Worm (Caenorhabditis elegans) whole organism, L4 larva: ENCODE data around the gene F18E9.3.

Source experiments
- D1046.2 ChIP-seq: fragments of 200-800 bp; sonication (Bioruptor generic); IDR thresholded peaks from 2 replicates; pipeline ENCODE4 v1.3.6; 2022; ENCODE audit warnings: missing genetic modification characterization, missing compliant biosample characterization
- F44E2.7 ChIP-seq: fragments of 200-800 bp; sonication (Bioruptor generic); IDR thresholded peaks from 2 replicates; pipeline ENCODE4 v2.1.2; 2022; ENCODE audit warnings: missing genetic modification characterization, missing compliant biosample characterization
- F49E8.2 ChIP-seq: sonication (generic microtip); optimal IDR thresholded peaks from 2 replicates; lab custom pipeline; 2016; ENCODE audit warnings: missing compliant biosample characterization, mild to moderate bottlenecking, missing genetic modification characterization, borderline replicate concordance
- R02D3.7 ChIP-seq: fragments of 150-350 bp; sonication (generic microtip); optimal IDR thresholded peaks from 3 replicates; lab custom pipeline; 2014; ENCODE audit warnings: missing biosample characterization, missing genetic modification characterization
- T20F7.1 ChIP-seq: fragments of 200-800 bp; sonication (Bioruptor generic); optimal IDR thresholded peaks from 2 replicates; lab custom pipeline; 2018; ENCODE audit warnings: mild to moderate bottlenecking, missing genetic modification characterization, missing compliant biosample characterization
- Y48G9A.11 ChIP-seq: fragments of 200-800 bp; sonication (Bioruptor generic); IDR thresholded peaks from 2 replicates; pipeline ENCODE4 v1.3.6; 2022; ENCODE audit warnings: missing genetic modification reagents, missing genetic modification characterization, missing compliant biosample characterization
- Y5F2A.4 ChIP-seq: fragments of 200-800 bp; sonication (Bioruptor generic); optimal IDR thresholded peaks from 2 replicates; lab custom pipeline; 2018; ENCODE audit warnings: mild to moderate bottlenecking, missing genetic modification characterization, missing compliant biosample characterization
- aha-1 ChIP-seq: fragments of 150-350 bp; peaks from one replicate; lab custom pipeline; 2014; ENCODE audit warnings: missing biosample characterization, missing genetic modification characterization
- arid-1 ChIP-seq: fragments of 200-800 bp; sonication (Bioruptor generic); conservative IDR thresholded peaks from 2 replicates; pipeline ENCODE4 v1.3.6; 2022; ENCODE audit warnings: missing genetic modification reagents, missing genetic modification characterization, missing compliant biosample characterization
- ceh-32 ChIP-seq: sonication (generic microtip); optimal IDR thresholded peaks from 2 replicates; lab custom pipeline; 2016; ENCODE audit warnings: mild to moderate bottlenecking, missing genetic modification characterization, missing compliant biosample characterization; ENCODE audit not compliant: poor library complexity
- ces-1 ChIP-seq: fragments of 150-350 bp; sonication (generic microtip); optimal IDR thresholded peaks from 4 replicates; lab custom pipeline; 2014; ENCODE audit warnings: missing biosample characterization, missing genetic modification reagents, missing genetic modification characterization
- cey-2 ChIP-seq: sonication (generic microtip); optimal IDR thresholded peaks from 3 replicates; lab custom pipeline; 2017; ENCODE audit warnings: missing genetic modification characterization, mild to moderate bottlenecking, missing compliant biosample characterization, antibody characterized with exemption, borderline replicate concordance; ENCODE audit not compliant: insufficient read depth
- daf-12 ChIP-seq: fragments of 150-350 bp; optimal IDR thresholded peaks from 2 replicates; lab custom pipeline; 2014; ENCODE audit warnings: missing biosample characterization, missing genetic modification reagents, missing genetic modification characterization
- dmd-8 ChIP-seq: fragments of 200-800 bp; sonication (Bioruptor generic); IDR thresholded peaks from 2 replicates; pipeline ENCODE4 v1.3.6; 2022; ENCODE audit warnings: missing genetic modification characterization, missing compliant biosample characterization
- dmd-9 ChIP-seq: fragments of 200-800 bp; sonication (Bioruptor generic); IDR thresholded peaks from 2 replicates; pipeline ENCODE4 v1.3.6; 2022; ENCODE audit warnings: missing genetic modification reagents, missing genetic modification characterization, missing compliant biosample characterization
- dve-1 ChIP-seq: sonication (generic microtip); optimal IDR thresholded peaks from 2 replicates; lab custom pipeline; 2017; ENCODE audit warnings: antibody characterized with exemption, mild to moderate bottlenecking, missing genetic modification characterization, missing compliant biosample characterization; ENCODE audit not compliant: insufficient read depth
- egl-43 ChIP-seq: fragments of 200-800 bp; sonication (Bioruptor generic); IDR thresholded peaks from 2 replicates; pipeline ENCODE4 v1.3.6; 2022; ENCODE audit warnings: missing genetic modification reagents, missing genetic modification characterization, missing compliant biosample characterization
- fkh-10 ChIP-seq: fragments of 150-350 bp; optimal IDR thresholded peaks from 2 replicates; lab custom pipeline; 2014; ENCODE audit warnings: missing biosample characterization, missing genetic modification reagents, missing genetic modification characterization
- gei-8 ChIP-seq: fragments of 200-800 bp; sonication (Bioruptor generic); optimal IDR thresholded peaks from 2 replicates; lab custom pipeline; 2018; ENCODE audit warnings: mild to moderate bottlenecking, missing genetic modification characterization, missing compliant biosample characterization
- hif-1 ChIP-seq, 2 experiments: sonication (generic microtip); optimal IDR thresholded peaks; 2 replicates each; lab custom pipeline; 2016 to 2017; ENCODE audit warnings: missing compliant biosample characterization in 2 of 2, missing genetic modification characterization in 2 of 2, missing genetic modification reagents in 2 of 2, missing genotype in 2 of 2, mild to moderate bottlenecking in 1 of 2
- hlh-11 ChIP-seq: fragments of 200-800 bp; sonication (Bioruptor generic); optimal IDR thresholded peaks from 2 replicates; lab custom pipeline; 2018; ENCODE audit warnings: mild to moderate bottlenecking, missing genetic modification characterization, missing compliant biosample characterization
- hlh-30 ChIP-seq: sonication (generic microtip); optimal IDR thresholded peaks from 2 replicates; lab custom pipeline; 2017; ENCODE audit warnings: antibody characterized with exemption, mild to moderate bottlenecking, missing genetic modification characterization, missing compliant biosample characterization; ENCODE audit not compliant: insufficient read depth
- hmg-1.1 ChIP-seq: fragments of 200-800 bp; sonication (Bioruptor generic); IDR thresholded peaks from 2 replicates; pipeline ENCODE4 v1.3.6; 2022; ENCODE audit warnings: missing genetic modification reagents, missing genetic modification characterization, missing compliant biosample characterization
- lin-1 ChIP-seq: fragments of 200-800 bp; sonication (Bioruptor generic); IDR thresholded peaks from 2 replicates; pipeline ENCODE4 v1.3.6; 2022; ENCODE audit warnings: missing genetic modification reagents, missing genetic modification characterization, missing compliant biosample characterization
- lin-15B ChIP-seq: fragments of 150-350 bp; sonication (generic microtip); optimal IDR thresholded peaks from 3 replicates; lab custom pipeline; 2014; ENCODE audit warnings: missing biosample characterization, missing genetic modification characterization
- lin-38 ChIP-seq: fragments of 200-800 bp; sonication (Bioruptor generic); IDR thresholded peaks from 2 replicates; pipeline ENCODE4 v1.3.6; 2022; ENCODE audit warnings: missing genetic modification reagents, missing genetic modification characterization, missing compliant biosample characterization
- madf-5 ChIP-seq, 2 experiments: fragments of 200-800 bp; sonication (Bioruptor generic); IDR thresholded peaks; 2 replicates each; pipeline ENCODE4 v1.3.6; 2022; ENCODE audit warnings: missing compliant biosample characterization in 2 of 2, missing genetic modification characterization in 2 of 2
- mdl-1 ChIP-seq, 2 experiments: fragments of 150-350 bp in 1 of 2; sonication (generic microtip) in 1 of 2; optimal IDR thresholded peaks; 2 replicates each; lab custom pipeline; 2014 to 2017; ENCODE audit warnings: missing biosample characterization in 2 of 2, missing genetic modification characterization in 2 of 2
- mdt-29 ChIP-seq: fragments of 200-800 bp; sonication (Bioruptor generic); IDR thresholded peaks from 2 replicates; pipeline ENCODE4 v1.3.6; 2022; ENCODE audit warnings: missing genetic modification reagents, missing genetic modification characterization, missing compliant biosample characterization
- mep-1 ChIP-seq: fragments of 150-350 bp; sonication (generic microtip); optimal IDR thresholded peaks from 3 replicates; lab custom pipeline; 2014; ENCODE audit warnings: missing biosample characterization, missing genetic modification characterization
- mxl-2 ChIP-seq: fragments of 200-800 bp; sonication (Bioruptor generic); conservative IDR thresholded peaks from 2 replicates; pipeline ENCODE4 v1.3.6; 2022; ENCODE audit warnings: missing genetic modification reagents, missing genetic modification characterization, missing compliant biosample characterization
- nhr-237 ChIP-seq: sonication (generic microtip); optimal IDR thresholded peaks from 2 replicates; lab custom pipeline; 2017; ENCODE audit warnings: missing biosample characterization, missing genetic modification characterization
- nhr-25 ChIP-seq: sonication (generic microtip); optimal IDR thresholded peaks from 2 replicates; lab custom pipeline; 2017; ENCODE audit warnings: missing genetic modification characterization, mild to moderate bottlenecking, missing compliant biosample characterization, antibody characterized with exemption, moderate library complexity, borderline replicate concordance; ENCODE audit not compliant: insufficient read depth
- nhr-28 ChIP-seq: fragments of 150-350 bp; optimal IDR thresholded peaks from 2 replicates; lab custom pipeline; 2014; ENCODE audit warnings: missing biosample characterization, missing genetic modification characterization
- nhr-41 ChIP-seq: fragments of 200-800 bp; sonication (Bioruptor generic); IDR thresholded peaks from 2 replicates; pipeline ENCODE4 v1.3.6; 2022; ENCODE audit warnings: missing genetic modification reagents, missing genetic modification characterization, missing compliant biosample characterization
- nhr-6 ChIP-seq: fragments of 150-350 bp; optimal IDR thresholded peaks from 2 replicates; lab custom pipeline; 2014; ENCODE audit warnings: missing biosample characterization, missing genetic modification characterization
- nhr-76 ChIP-seq: fragments of 150-350 bp; optimal IDR thresholded peaks from 2 replicates; lab custom pipeline; 2014; ENCODE audit warnings: missing biosample characterization, missing genetic modification characterization
- pha-4 ChIP-seq, 2 experiments: fragments of 150-350 bp in 1 of 2; fragments of 200-800 bp in 1 of 2; sonication (Bioruptor generic) in 1 of 2; IDR thresholded peaks in 1 of 2; optimal IDR thresholded peaks in 1 of 2; 2 replicates each; pipeline versions ENCODE4 v1.3.6 to Lab custom; 2014 to 2022; ENCODE audit warnings: missing genetic modification characterization in 2 of 2, missing genetic modification reagents in 2 of 2, missing biosample characterization in 1 of 2, missing compliant biosample characterization in 1 of 2
- php-3 ChIP-seq: fragments of 200-800 bp; sonication (Bioruptor generic); IDR thresholded peaks from 2 replicates; pipeline ENCODE4 v1.3.6; 2022; ENCODE audit warnings: missing genetic modification reagents, missing genetic modification characterization, missing compliant biosample characterization
- rbr-2 ChIP-seq: sonication (generic microtip); optimal IDR thresholded peaks from 2 replicates; lab custom pipeline; 2016; ENCODE audit warnings: missing genotype, missing genetic modification characterization, missing compliant biosample characterization
- skn-1 ChIP-seq: fragments of 150-350 bp; optimal IDR thresholded peaks from 2 replicates; lab custom pipeline; 2014; ENCODE audit warnings: missing biosample characterization, missing genetic modification characterization
- spr-3 ChIP-seq: fragments of 200-800 bp; sonication (Bioruptor generic); optimal IDR thresholded peaks from 2 replicates; lab custom pipeline; 2018; ENCODE audit warnings: mild to moderate bottlenecking, missing genetic modification characterization, missing compliant biosample characterization
- unc-130 ChIP-seq: sonication (generic microtip); optimal IDR thresholded peaks from 2 replicates; lab custom pipeline; 2016; ENCODE audit warnings: missing genetic modification reagents, missing genetic modification characterization, missing compliant biosample characterization
- unc-39 ChIP-seq: sonication (generic microtip); optimal IDR thresholded peaks from 2 replicates; lab custom pipeline; 2017; ENCODE audit warnings: missing biosample characterization, missing genetic modification characterization
- vab-7 ChIP-seq: fragments of 200-800 bp; sonication (Bioruptor generic); IDR thresholded peaks from 2 replicates; pipeline ENCODE4 v1.3.6; 2022; ENCODE audit warnings: missing genetic modification reagents, missing genetic modification characterization, missing compliant biosample characterization
- zfp-3 ChIP-seq: fragments of 200-800 bp; sonication (Bioruptor generic); conservative IDR thresholded peaks from 2 replicates; pipeline ENCODE4 v1.3.6; 2022; ENCODE audit warnings: missing genetic modification reagents, missing genetic modification characterization, missing compliant biosample characterization
- zip-11 ChIP-seq: fragments of 200-800 bp; sonication (Bioruptor generic); IDR thresholded peaks from 2 replicates; pipeline ENCODE4 v1.3.6; 2022; ENCODE audit warnings: missing genetic modification characterization, missing compliant biosample characterization
- zip-2 ChIP-seq: fragments of 150-350 bp; optimal IDR thresholded peaks from 2 replicates; lab custom pipeline; 2014; ENCODE audit warnings: missing biosample characterization, missing genetic modification characterization
- ztf-7 ChIP-seq: fragments of 150-350 bp; optimal IDR thresholded peaks from 2 replicates; lab custom pipeline; 2014; ENCODE audit warnings: missing biosample characterization, missing genetic modification characterization

F18E9.3 gene

ce11 chrX:8608756-8609155 is 22.8 kb downstream of the F18E9.3 start (continued):
- peak; percentile 43 for TF ChIP-seq nhr-6
- TF ChIP-seq dve-1 (tag; lab: Kevin White, UChicago), result peak; percentile 49
- TF ChIP-seq zip-2 (tag; lab: Kevin White, UChicago), result peak; percentile 56
- no peak for TF ChIP-seq F44E2.7 (GFP tag; lab: Robert Waterston, UW)
- no peak for TF ChIP-seq ztf-7
- no peak for TF ChIP-seq R02D3.7 (tag; lab: Kevin White, UChicago)
- peak; percentile 71 for TF ChIP-seq php-3 (GFP tag; lab: Robert Waterston, UW)
- TF ChIP-seq ces-1 (GFP tag; lab: Kevin White, UChicago), result no peak
- TF ChIP-seq vab-7 (GFP tag; lab: Robert Waterston, UW), result peak; percentile 91
- no peak for TF ChIP-seq unc-39
- TF ChIP-seq lin-38 (GFP tag; lab: Robert Waterston, UW), result no peak; the same call in none of the 2 replicates
- peak; percentile 69; the same call in 1 of the 2 replicates for TF ChIP-seq lin-1 (GFP tag; lab: Robert Waterston, UW)
- TF ChIP-seq gei-8, result no peak
- TF ChIP-seq F49E8.2 (tag; lab: Kevin White, UChicago), result no peak
- no peak for TF ChIP-seq cey-2 (tag; lab: Kevin White, UChicago)
- no peak; the same call in 1 of the 2 replicates for TF ChIP-seq egl-43 (GFP tag; lab: Robert Waterston, UW)
- TF ChIP-seq madf-5 (GFP tag; IDR thresholded peaks at IDR 0.05; lab: Robert Waterston, UW), result peak; percentile 44 to 72; a peak in 1 of 4 replicates
- peak; percentile 75 for TF ChIP-seq hmg-1.1 (GFP tag; lab: Robert Waterston, UW)
- TF ChIP-seq zfp-3, result peak; percentile 70; the same call in 1 of the 2 replicates
- TF ChIP-seq rbr-2 (tag; lab: Kevin White, UChicago), result peak; percentile 16
- TF ChIP-seq T20F7.1 (GFP tag; lab: Kevin White, UChicago), result no peak
- no peak for TF ChIP-seq skn-1 (tag; lab: Kevin White, UChicago)
- TF ChIP-seq nhr-28, result peak; percentile 15
- peak in 1 of 2 experiments; percentile 0 for TF ChIP-seq mdl-1 (tag; optimal IDR thresholded peaks at IDR 0.05; lab: Kevin White, UChicago)
- peak; percentile 22 for TF ChIP-seq Y5F2A.4 (GFP tag; lab: Kevin White, UChicago)
- no peak for TF ChIP-seq arid-1
- TF ChIP-seq hlh-11 (tag; lab: Kevin White, UChicago), result no peak
- no peak for TF ChIP-seq zip-11
- TF ChIP-seq pha-4 (GFP tag; IDR thresholded peaks at IDR 0.05; lab: Robert Waterston, UW), result peak; percentile 66; the same call in 1 of the 2 replicates
- no peak for TF ChIP-seq pha-4 (tag; optimal IDR thresholded peaks at IDR 0.05; lab: Kevin White, UChicago)
- TF ChIP-seq spr-3 (GFP tag; lab: Kevin White, UChicago), result peak; percentile 69
- TF ChIP-seq nhr-76 (tag; lab: Kevin White, UChicago), result no peak
- TF ChIP-seq nhr-25 (tag; lab: Kevin White, UChicago), result no peak
- TF ChIP-seq nhr-237 (tag; lab: Kevin White, UChicago), result no peak
- TF ChIP-seq Y48G9A.11, result no peak; the same call in 1 of the 2 replicates
- TF ChIP-seq dmd-8, result peak; percentile 74; the same call in 1 of the 2 replicates
- TF ChIP-seq mxl-2 (GFP tag; lab: Robert Waterston, UW), result peak; percentile 57; the same call in 1 of the 2 replicates
- TF ChIP-seq nhr-41 (GFP tag; lab: Robert Waterston, UW), result no peak; the same call in 1 of the 2 replicates
- TF ChIP-seq ceh-32, result no peak
- TF ChIP-seq daf-12 (tag; lab: Kevin White, UChicago), result no peak
- no peak; the same call in 1 of the 2 replicates for TF ChIP-seq mdt-29 (GFP tag; lab: Robert Waterston, UW)
- TF ChIP-seq hif-1 (tag; optimal IDR thresholded peaks at IDR 0.05; lab: Kevin White, UChicago), result no peak
- no peak for TF ChIP-seq lin-15B (tag; lab: Kevin White, UChicago)
- no peak for TF ChIP-seq dmd-9 (GFP tag; lab: Robert Waterston, UW)
- TF ChIP-seq mep-1, result peak; percentile 40
- no peak for TF ChIP-seq D1046.2
- peak; percentile 79 for TF ChIP-seq aha-1
- no peak for TF ChIP-seq fkh-10 (GFP tag; lab: Kevin White, UChicago)
- peak; percentile 57 for TF ChIP-seq hlh-30 (tag; lab: Kevin White, UChicago)
- TF ChIP-seq unc-130 (GFP tag; lab: Kevin White, UChicago), result no peak
